Worm (Caenorhabditis elegans) whole organism, young adult: Measurements from ENCODE around the gene ucr-2.2.

ENCODE experiments used
- F22D6.2 ChIP-seq: sonication (generic microtip); optimal IDR thresholded peaks from 2 replicates; lab custom pipeline; 2016; ENCODE audit warnings: mild to moderate bottlenecking, missing genetic modification characterization, missing compliant biosample characterization
- F55B11.4 ChIP-seq: sonication (generic microtip); optimal IDR thresholded peaks from 2 replicates; lab custom pipeline; 2016; ENCODE audit warnings: missing compliant biosample characterization, missing genetic modification characterization, borderline replicate concordance; ENCODE audit not compliant: insufficient read depth
- Y56A3A.18 ChIP-seq: fragments of 200-800 bp; sonication (Bioruptor generic); IDR thresholded peaks from 2 replicates; pipeline ENCODE4 v1.3.6; 2022; ENCODE audit warnings: missing genetic modification reagents, missing genetic modification characterization, missing compliant biosample characterization
- ccch-3 ChIP-seq: fragments of 200-800 bp; sonication (Bioruptor generic); optimal IDR thresholded peaks from 2 replicates; lab custom pipeline; 2018; ENCODE audit warnings: mild to moderate bottlenecking, missing genetic modification characterization, missing compliant biosample characterization
- hlh-12 ChIP-seq: sonication (generic microtip); optimal IDR thresholded peaks from 2 replicates; lab custom pipeline; 2016; ENCODE audit warnings: missing genetic modification characterization, missing compliant biosample characterization
- hmg-20 ChIP-seq: fragments of 200-800 bp; sonication (Bioruptor generic); IDR thresholded peaks from 2 replicates; pipeline ENCODE4 v1.3.6; 2022; ENCODE audit warnings: missing genetic modification reagents, missing genetic modification characterization, missing compliant biosample characterization
- lag-1 ChIP-seq: fragments of 200-800 bp; sonication (Bioruptor generic); IDR thresholded peaks from 2 replicates; pipeline ENCODE4 v1.3.6; 2022; ENCODE audit warnings: missing genetic modification reagents, missing genetic modification characterization, missing compliant biosample characterization
- madf-3 ChIP-seq: fragments of 200-800 bp; sonication (Bioruptor generic); IDR thresholded peaks from 2 replicates; pipeline ENCODE4 v1.3.6; 2022; ENCODE audit warnings: missing genetic modification reagents, missing genetic modification characterization, missing compliant biosample characterization
- mcd-1 ChIP-seq: fragments of 200-800 bp; sonication (Bioruptor generic); IDR thresholded peaks from 2 replicates; pipeline ENCODE4 v1.3.6; 2022; ENCODE audit warnings: missing genetic modification reagents, missing genetic modification characterization, missing compliant biosample characterization
- pha-4 ChIP-seq: fragments of 150-350 bp; sonication (generic microtip); optimal IDR thresholded peaks from 2 replicates; lab custom pipeline; 2014; ENCODE audit warnings: missing biosample characterization, missing genetic modification reagents, missing genetic modification characterization
- unc-62 ChIP-seq: fragments of 150-350 bp; optimal IDR thresholded peaks from 2 replicates; lab custom pipeline; 2014; ENCODE audit warnings: missing biosample characterization, missing genetic modification reagents, missing genetic modification characterization

ce11 chrX:15191370-15191769 is 17.7 kb downstream of the ucr-2.2 start:
- TF ChIP-seq F55B11.4 (tag; lab: Kevin White, UChicago) = no peak
- TF ChIP-seq hmg-20 (GFP tag; lab: Robert Waterston, UW) = no peak
- no peak for TF ChIP-seq Y56A3A.18 (GFP tag; lab: Robert Waterston, UW)
- TF ChIP-seq hlh-12 (tag; lab: Kevin White, UChicago) = no peak
- TF ChIP-seq lag-1 = no peak
- no peak for TF ChIP-seq ccch-3
- TF ChIP-seq madf-3 (GFP tag; lab: Robert Waterston, UW) = no peak
- TF ChIP-seq unc-62 (GFP tag; lab: Kevin White, UChicago) = no peak
- no peak for TF ChIP-seq F22D6.2 (tag; lab: Kevin White, UChicago)
- TF ChIP-seq pha-4 = no peak
- TF ChIP-seq mcd-1 (GFP tag; lab: Robert Waterston, UW) = no peak
